Worm (Caenorhabditis elegans) whole organism, young adult: Measurements from ENCODE around the gene srv-22.

Experiments
- F57C9.4 ChIP-seq: sonication (generic microtip); optimal IDR thresholded peaks from 2 replicates; lab custom pipeline; 2017; ENCODE audit warnings: mild to moderate bottlenecking, missing genetic modification characterization, missing compliant biosample characterization
- attf-6 ChIP-seq: fragments of 200-800 bp; sonication (Bioruptor generic); IDR thresholded peaks from 2 replicates; pipeline ENCODE4 v1.3.6; 2022; ENCODE audit warnings: missing genetic modification reagents, missing genetic modification characterization, missing compliant biosample characterization
- bed-1 ChIP-seq: fragments of 200-800 bp; sonication (Bioruptor generic); IDR thresholded peaks from 2 replicates; pipeline ENCODE4 v1.3.6; 2022; ENCODE audit warnings: missing genetic modification reagents, missing genetic modification characterization, missing compliant biosample characterization
- ceh-27 ChIP-seq: fragments of 200-800 bp; sonication (Bioruptor generic); optimal IDR thresholded peaks from 2 replicates; lab custom pipeline; 2018; ENCODE audit warnings: mild to moderate bottlenecking, missing genetic modification characterization, moderate library complexity, missing compliant biosample characterization
- mes-4 ChIP-seq: sonication (generic microtip); optimal IDR thresholded peaks from 2 replicates; lab custom pipeline; 2016; ENCODE audit warnings: missing genotype, missing genetic modification characterization, missing compliant biosample characterization
- nfya-1 ChIP-seq: sonication (generic microtip); optimal IDR thresholded peaks from 2 replicates; lab custom pipeline; 2017; ENCODE audit warnings: antibody characterized with exemption, missing compliant biosample characterization, missing genetic modification characterization, borderline replicate concordance; ENCODE audit not compliant: insufficient read depth
- sdz-38 ChIP-seq: sonication (generic microtip); optimal IDR thresholded peaks from 2 replicates; lab custom pipeline; 2016; ENCODE audit warnings: missing genotype, missing genetic modification characterization, missing compliant biosample characterization

DNA sequence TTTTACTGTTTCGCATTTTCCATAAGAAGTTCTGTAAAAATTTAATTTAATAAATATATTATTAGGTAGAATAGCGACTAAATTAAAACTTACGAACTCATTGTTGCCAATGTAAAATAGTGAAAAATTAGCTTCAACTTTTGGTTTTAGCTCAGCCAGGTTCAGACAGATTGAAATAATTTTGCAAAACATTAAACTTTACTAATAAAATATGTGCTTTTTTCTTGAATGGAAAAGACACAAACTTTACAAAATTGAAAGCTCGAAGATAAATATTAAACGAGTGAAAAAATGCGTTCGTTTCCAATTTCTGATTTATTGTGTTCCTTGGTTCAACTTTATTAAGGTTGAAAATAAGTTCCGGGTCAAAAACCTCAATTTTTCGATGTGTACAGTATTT lies at the start of gene srv-22:
- TF ChIP-seq mes-4 (tag; lab: Kevin White, UChicago) (no peak), attf-6 (GFP tag; lab: Robert Waterston, UW) (no peak), bed-1 (no peak), ceh-27 (GFP tag; lab: Kevin White, UChicago) (no peak), nfya-1 (tag; lab: Kevin White, UChicago) (no peak), F57C9.4 (tag; lab: Kevin White, UChicago) (no peak), sdz-38 (tag; lab: Kevin White, UChicago) (no peak)
